Fruit fly (Drosophila melanogaster): ENCODE results near the gene CG33644.

DNA sequence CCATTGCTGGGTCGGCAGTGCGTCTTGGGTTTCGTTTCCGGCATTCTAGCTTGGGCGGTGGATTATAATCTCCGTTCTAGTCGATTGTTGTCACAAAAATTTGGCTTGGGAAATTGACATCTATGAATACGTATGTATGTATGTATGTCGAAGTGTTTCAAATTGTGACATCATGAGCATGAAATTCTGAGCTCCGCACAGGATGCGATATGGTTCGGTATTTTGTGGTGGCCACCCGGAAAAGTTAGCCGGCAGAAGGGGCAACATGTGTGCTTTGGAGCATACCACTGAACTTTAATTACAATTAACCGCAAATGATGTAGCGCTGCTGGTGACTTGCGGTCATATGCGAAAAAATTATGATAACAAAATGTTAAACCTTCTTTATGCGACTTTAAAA is 3.8 kb downstream of the CG33644 start, which contains the start of gene CG15638:
- TF ChIP-seq Crg-1 (GFP tag; optimal IDR thresholded peaks at IDR 0.05): no peak
- no peak for TF ChIP-seq toe (GFP tag; optimal IDR thresholded peaks at IDR 0.05)
- TF ChIP-seq kay (GFP tag; ENCODE audit: borderline replicate concordance): peak; percentile 12
